Fruit fly (Drosophila melanogaster) whole organism, prepupa: ENCODE measurements around the gene Cyp18a1.

ENCODE experiments used
- Blimp-1 ChIP-seq: fragments of 200-800 bp; sonication (Bioruptor generic); optimal IDR thresholded peaks from 3 replicates; lab custom pipeline; 2017; ENCODE audit warnings: missing biosample characterization, missing genetic modification characterization, mild to moderate bottlenecking, moderate library complexity, missing genetic modification reagents
- CG10631 ChIP-seq: fragments of 200-800 bp; sonication (Bioruptor generic); optimal IDR thresholded peaks from 2 replicates; lab custom pipeline; 2016; ENCODE audit warnings: missing biosample characterization, missing genetic modification characterization
- CG10669 ChIP-seq: fragments of 200-800 bp; sonication (Bioruptor generic); optimal IDR thresholded peaks from 3 replicates; lab custom pipeline; 2018; ENCODE audit warnings: missing biosample characterization, mild to moderate bottlenecking, missing genetic modification characterization, moderate library complexity
- CG11294 ChIP-seq: fragments of 200-800 bp; sonication (Bioruptor generic); IDR thresholded peaks from 2 replicates; pipeline ENCODE4 v1.3.6; 2022; ENCODE audit warnings: missing biosample characterization, missing genetic modification characterization
- CG11902 ChIP-seq: fragments of 200-800 bp; sonication (Bioruptor generic); optimal IDR thresholded peaks from 3 replicates; lab custom pipeline; 2016; ENCODE audit warnings: missing biosample characterization, missing genetic modification characterization
- CG15336 ChIP-seq: fragments of 200-800 bp; sonication (Bioruptor generic); IDR thresholded peaks from 2 replicates; pipeline ENCODE4 v1.3.6; 2022; ENCODE audit warnings: missing biosample characterization, missing genetic modification characterization
- CG3032 ChIP-seq: fragments of 200-800 bp; optimal IDR thresholded peaks from 2 replicates; lab custom pipeline; 2019; ENCODE audit warnings: missing biosample characterization, mild to moderate bottlenecking, missing genetic modification characterization, moderate library complexity
- CG31627 ChIP-seq: fragments of 200-800 bp; sonication (Bioruptor generic); optimal IDR thresholded peaks from 3 replicates; lab custom pipeline; 2016; ENCODE audit warnings: missing biosample characterization, missing genetic modification characterization
- CG3919 ChIP-seq: fragments of 200-800 bp; sonication (Bioruptor generic); optimal IDR thresholded peaks from 3 replicates; lab custom pipeline; 2016; ENCODE audit warnings: missing biosample characterization, missing genetic modification characterization
- CG6163 ChIP-seq: fragments of 200-800 bp; sonication (Bioruptor generic); IDR thresholded peaks from 3 replicates; pipeline ENCODE4 v1.3.6; 2022; ENCODE audit warnings: missing biosample characterization, missing genetic modification characterization
- CG6276 ChIP-seq: fragments of 200-800 bp; sonication (Bioruptor generic); optimal IDR thresholded peaks from 2 replicates; lab custom pipeline; 2017; ENCODE audit warnings: missing biosample characterization, mild to moderate bottlenecking, missing genetic modification characterization
- CG6792 ChIP-seq: fragments of 200-800 bp; sonication (Bioruptor generic); optimal IDR thresholded peaks from 3 replicates; lab custom pipeline; 2016; ENCODE audit warnings: missing biosample characterization, missing genetic modification characterization
- CG6808 ChIP-seq: fragments of 200-800 bp; sonication (Bioruptor generic); optimal IDR thresholded peaks from 3 replicates; lab custom pipeline; 2017; ENCODE audit warnings: missing biosample characterization, missing genetic modification characterization, mild to moderate bottlenecking, moderate library complexity, missing genetic modification reagents
- CG6854 ChIP-seq: fragments of 200-800 bp; sonication (Bioruptor generic); optimal IDR thresholded peaks from 2 replicates; lab custom pipeline; 2017; ENCODE audit warnings: missing biosample characterization, mild to moderate bottlenecking, missing genetic modification characterization
- CG8319 ChIP-seq: fragments of 200-800 bp; sonication (Bioruptor generic); optimal IDR thresholded peaks from 3 replicates; lab custom pipeline; 2016; ENCODE audit warnings: missing biosample characterization, missing genetic modification characterization
- CG8632 ChIP-seq: fragments of 200-800 bp; sonication (Bioruptor generic); optimal IDR thresholded peaks from 3 replicates; lab custom pipeline; 2016; ENCODE audit warnings: missing biosample characterization, missing genetic modification characterization
- CG9139 ChIP-seq: fragments of 200-800 bp; sonication (Bioruptor generic); optimal IDR thresholded peaks from 3 replicates; lab custom pipeline; 2017; ENCODE audit warnings: missing biosample characterization, mild to moderate bottlenecking, missing genetic modification characterization
- Eip75B ChIP-seq: fragments of 200-800 bp; sonication (Bioruptor generic); optimal IDR thresholded peaks from 3 replicates; lab custom pipeline; 2016; ENCODE audit warnings: missing biosample characterization, missing genetic modification characterization
- Eip78C ChIP-seq: fragments of 200-800 bp; sonication (Bioruptor generic); peaks from one replicate; lab custom pipeline; 2016; ENCODE audit warnings: missing biosample characterization, missing genetic modification characterization
- Eip93F ChIP-seq: fragments of 200-800 bp; sonication (Bioruptor generic); optimal IDR thresholded peaks from 2 replicates; lab custom pipeline; 2016; ENCODE audit warnings: missing biosample characterization, mild to moderate bottlenecking, missing genetic modification characterization
- Gug ChIP-seq: fragments of 200-800 bp; sonication (Bioruptor generic); IDR thresholded peaks from 2 replicates; pipeline ENCODE4 v1.3.6; 2022; ENCODE audit warnings: missing biosample characterization, missing genetic modification characterization
- Hr39 ChIP-seq: fragments of 200-800 bp; sonication (Bioruptor generic); optimal IDR thresholded peaks from 2 replicates; lab custom pipeline; 2016; ENCODE audit warnings: missing biosample characterization, missing genetic modification characterization
- Lpt ChIP-seq: fragments of 200-800 bp; sonication (Bioruptor generic); optimal IDR thresholded peaks from 3 replicates; lab custom pipeline; 2016; ENCODE audit warnings: missing biosample characterization, missing genetic modification characterization
- Met ChIP-seq: fragments of 200-800 bp; sonication (Bioruptor generic); optimal IDR thresholded peaks from 3 replicates; lab custom pipeline; 2016; ENCODE audit warnings: missing biosample characterization, missing genetic modification characterization
- OdsH ChIP-seq: fragments of 200-800 bp; sonication (Bioruptor generic); optimal IDR thresholded peaks from 3 replicates; lab custom pipeline; 2016; ENCODE audit warnings: missing biosample characterization, missing genetic modification characterization
- Smox ChIP-seq: fragments of 200-800 bp; sonication (Bioruptor generic); optimal IDR thresholded peaks from 3 replicates; lab custom pipeline; 2016; ENCODE audit warnings: missing biosample characterization, missing genetic modification characterization
- Sox102F ChIP-seq: fragments of 200-800 bp; sonication (Bioruptor generic); optimal IDR thresholded peaks from 2 replicates; lab custom pipeline; 2016; ENCODE audit warnings: missing biosample characterization, mild to moderate bottlenecking, missing genetic modification characterization
- Sox14 ChIP-seq: fragments of 200-800 bp; sonication (Bioruptor generic); optimal IDR thresholded peaks from 3 replicates; lab custom pipeline; 2016; ENCODE audit warnings: missing biosample characterization, missing genetic modification characterization
- Sox15 ChIP-seq: fragments of 200-800 bp; sonication (Bioruptor generic); optimal IDR thresholded peaks from 3 replicates; lab custom pipeline; 2016; ENCODE audit warnings: missing biosample characterization, missing genetic modification characterization
- acj6 ChIP-seq: fragments of 200-800 bp; sonication (Bioruptor generic); optimal IDR thresholded peaks from 3 replicates; lab custom pipeline; 2016; ENCODE audit warnings: missing biosample characterization, missing genetic modification characterization
- cyc ChIP-seq: fragments of 200-800 bp; sonication (Bioruptor generic); optimal IDR thresholded peaks from 3 replicates; lab custom pipeline; 2016; ENCODE audit warnings: missing biosample characterization, missing genetic modification characterization
- dac ChIP-seq: fragments of 200-800 bp; sonication (Bioruptor generic); optimal IDR thresholded peaks from 2 replicates; lab custom pipeline; 2017; ENCODE audit warnings: missing biosample characterization, mild to moderate bottlenecking, missing genetic modification characterization
- dsx ChIP-seq: fragments of 200-800 bp; optimal IDR thresholded peaks from 3 replicates; lab custom pipeline; 2019; ENCODE audit warnings: missing biosample characterization, mild to moderate bottlenecking, missing genetic modification characterization, moderate library complexity; ENCODE audit not compliant: poor library complexity, severe bottlenecking
- eg ChIP-seq: fragments of 200-800 bp; sonication (Bioruptor generic); IDR thresholded peaks from 3 replicates; pipeline ENCODE4 v1.3.6; 2022; ENCODE audit warnings: missing biosample characterization, missing genetic modification characterization
- esn ChIP-seq: fragments of 200-800 bp; sonication (Bioruptor generic); optimal IDR thresholded peaks from 2 replicates; lab custom pipeline; 2016; ENCODE audit warnings: missing biosample characterization, mild to moderate bottlenecking, missing genetic modification characterization, moderate library complexity
- fd59A ChIP-seq: fragments of 200-800 bp; sonication (Bioruptor generic); optimal IDR thresholded peaks from 2 replicates; lab custom pipeline; 2017; ENCODE audit warnings: missing biosample characterization, mild to moderate bottlenecking, missing genetic modification characterization, missing genetic modification reagents
- fd85E ChIP-seq: fragments of 200-800 bp; sonication (Bioruptor generic); optimal IDR thresholded peaks from 3 replicates; lab custom pipeline; 2016; ENCODE audit warnings: missing biosample characterization, missing genetic modification characterization
- fkh ChIP-seq: fragments of 200-800 bp; sonication (Bioruptor generic); optimal IDR thresholded peaks from 3 replicates; lab custom pipeline; 2017; ENCODE audit warnings: missing biosample characterization, mild to moderate bottlenecking, missing genetic modification characterization, moderate library complexity
- lz ChIP-seq: fragments of 200-800 bp; sonication (Bioruptor generic); optimal IDR thresholded peaks from 3 replicates; lab custom pipeline; 2016; ENCODE audit warnings: missing biosample characterization, missing genetic modification characterization
- net ChIP-seq: fragments of 200-800 bp; sonication (Bioruptor generic); optimal IDR thresholded peaks from 3 replicates; lab custom pipeline; 2016; ENCODE audit warnings: missing biosample characterization, missing genetic modification characterization
- pdm3 ChIP-seq: fragments of 200-800 bp; sonication (Bioruptor generic); optimal IDR thresholded peaks from 3 replicates; lab custom pipeline; 2016; ENCODE audit warnings: missing biosample characterization, missing genetic modification characterization
- salr ChIP-seq, 2 experiments: fragments of 200-800 bp; sonication (Bioruptor generic); optimal IDR thresholded peaks; 3 replicates each; lab custom pipeline; 2016 to 2018; ENCODE audit warnings: missing biosample characterization in 2 of 2, missing genetic modification characterization in 2 of 2, mild to moderate bottlenecking in 1 of 2
- spab ChIP-seq: fragments of 200-800 bp; sonication (Bioruptor generic); optimal IDR thresholded peaks from 2 replicates; lab custom pipeline; 2017; ENCODE audit warnings: missing biosample characterization, mild to moderate bottlenecking, missing genetic modification characterization, missing genetic modification reagents
- ss ChIP-seq, 2 experiments: fragments of 200-800 bp; sonication (Bioruptor generic); optimal IDR thresholded peaks; 2 replicates in 1 of 2; 3 replicates in 1 of 2; lab custom pipeline; 2017 to 2018; ENCODE audit warnings: mild to moderate bottlenecking in 2 of 2, missing biosample characterization in 2 of 2, missing genetic modification characterization in 2 of 2, moderate library complexity in 1 of 2
- svp ChIP-seq: fragments of 200-800 bp; sonication (Bioruptor generic); peaks from one replicate; lab custom pipeline; 2016; ENCODE audit warnings: missing biosample characterization, missing genetic modification characterization
- vri ChIP-seq: fragments of 200-800 bp; sonication (Bioruptor generic); optimal IDR thresholded peaks from 3 replicates; lab custom pipeline; 2016; ENCODE audit warnings: missing biosample characterization, mild to moderate bottlenecking, missing genetic modification characterization

The Cyp18a1 gene

dm6 chrX:18646855-18647699, 45.8 kb downstream of the Cyp18a1 start, which contains the start of gene Rip11 (continued):
- TF ChIP-seq CG10631 (GFP tag; lab: Kevin White, UChicago) = no peak
- peak in 1 of 2 experiments; percentile 32 for TF ChIP-seq salr (GFP tag; optimal IDR thresholded peaks at IDR 0.05; lab: Kevin White, UChicago)
- peak; percentile 59 for TF ChIP-seq fd85E (GFP tag; lab: Kevin White, UChicago)
- peak; percentile 53 for TF ChIP-seq fd59A (GFP tag; lab: Kevin White, UChicago)
- no peak for TF ChIP-seq CG8319 (GFP tag; lab: Kevin White, UChicago)
- TF ChIP-seq pdm3 (GFP tag; lab: Kevin White, UChicago) = peak; percentile 77
- peak; percentile 86 for TF ChIP-seq Eip75B
- TF ChIP-seq lz (GFP tag; lab: Kevin White, UChicago) = peak; percentile 68
- peak; percentile 93 for TF ChIP-seq eg (GFP tag; lab: Robert Waterston, UW)
- TF ChIP-seq CG6163 (GFP tag; lab: Robert Waterston, UW) = peak; percentile 89

DNA sequence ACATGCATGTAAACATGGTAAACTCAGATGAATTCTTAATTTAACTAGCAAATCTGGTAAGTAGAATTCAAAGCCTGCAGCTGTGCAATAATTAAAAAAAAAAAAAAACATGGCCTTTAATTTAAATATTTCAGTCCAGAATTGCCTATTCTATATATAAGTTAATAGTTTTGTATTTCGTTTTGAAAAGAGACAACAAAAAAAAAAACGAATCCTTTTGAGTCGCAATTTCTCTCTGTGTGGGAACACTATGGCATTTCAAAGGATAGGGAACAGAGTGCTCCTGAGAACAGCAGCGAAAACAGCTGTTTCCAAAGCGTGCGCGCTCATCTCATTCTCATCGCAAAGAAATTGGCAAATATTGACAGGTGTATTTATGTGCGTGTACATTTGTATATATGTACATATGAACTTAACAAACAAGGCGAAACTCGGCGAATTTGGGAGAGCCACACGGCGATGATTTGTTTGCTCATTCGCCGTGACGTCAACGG, 47.1 kb downstream of the Cyp18a1 start:
- peak; percentile 44 for TF ChIP-seq Lpt
- peak; percentile 64 for TF ChIP-seq net (GFP tag; lab: Kevin White, UChicago)
- TF ChIP-seq eg (GFP tag; lab: Robert Waterston, UW) = peak; percentile 69
- TF ChIP-seq Eip93F (GFP tag; lab: Kevin White, UChicago) = no peak
- TF ChIP-seq Eip78C (GFP tag; lab: Kevin White, UChicago) = peak; percentile 87
- peak; percentile 73 for TF ChIP-seq CG6276 (GFP tag; lab: Kevin White, UChicago)
- peak; percentile 75 for TF ChIP-seq CG31627
- no peak for TF ChIP-seq CG11294
- peak; percentile 32 for TF ChIP-seq dsx (GFP tag; lab: Kevin White, UChicago)
- peak; percentile 86 for TF ChIP-seq fkh
- peak; percentile 75 for TF ChIP-seq Sox102F (GFP tag; lab: Kevin White, UChicago)
- TF ChIP-seq CG3032 (tag; lab: Kevin White, UChicago) = peak; percentile 52
- peak; percentile 69 for TF ChIP-seq vri (GFP tag; lab: Kevin White, UChicago)
- peak; percentile 73 for TF ChIP-seq cyc (GFP tag; lab: Kevin White, UChicago)
- TF ChIP-seq pdm3 (GFP tag; lab: Kevin White, UChicago) = peak; percentile 73
- TF ChIP-seq Sox14 (GFP tag; lab: Kevin White, UChicago) = peak; percentile 62
- peak; percentile 72; the same call in 2 of the 3 replicates for TF ChIP-seq CG6163 (GFP tag; lab: Robert Waterston, UW)
- peak; percentile 43 for TF ChIP-seq spab (GFP tag; lab: Kevin White, UChicago)
- peak; percentile 25 to 42 for TF ChIP-seq ss (GFP tag; optimal IDR thresholded peaks at IDR 0.05; lab: Kevin White, UChicago)
- TF ChIP-seq CG15336 (GFP tag; lab: Robert Waterston, UW) = peak; percentile 79
- peak; percentile 72 for TF ChIP-seq CG3919 (GFP tag; lab: Kevin White, UChicago)
- TF ChIP-seq Eip75B = peak; percentile 70
- TF ChIP-seq CG8319 (GFP tag; lab: Kevin White, UChicago) = peak; percentile 53
- peak; percentile 60 for TF ChIP-seq CG10669
- peak in 1 of 2 experiments; percentile 71 for TF ChIP-seq salr (GFP tag; optimal IDR thresholded peaks at IDR 0.05; lab: Kevin White, UChicago)
- TF ChIP-seq Met (GFP tag; lab: Kevin White, UChicago) = peak; percentile 80
- TF ChIP-seq CG9139 (GFP tag; lab: Kevin White, UChicago) = no peak
- peak; percentile 50 for TF ChIP-seq Sox15 (GFP tag; lab: Kevin White, UChicago)
- TF ChIP-seq Smox (GFP tag; lab: Kevin White, UChicago) = peak; percentile 80
- TF ChIP-seq CG6854 (GFP tag; lab: Kevin White, UChicago) = peak; percentile 20
- TF ChIP-seq acj6 = peak; percentile 69
- peak; percentile 76 for TF ChIP-seq OdsH (GFP tag; lab: Kevin White, UChicago)
- TF ChIP-seq svp = peak; percentile 81
- peak; percentile 31 for TF ChIP-seq Blimp-1 (GFP tag; lab: Kevin White, UChicago)
- peak; percentile 47; the same call in 1 of the 2 replicates for TF ChIP-seq Gug (GFP tag; lab: Robert Waterston, UW)
- peak; percentile 57 for TF ChIP-seq dac
- TF ChIP-seq esn (GFP tag; lab: Kevin White, UChicago) = peak; percentile 81
- TF ChIP-seq Hr39 (GFP tag; lab: Kevin White, UChicago) = peak; percentile 75
- TF ChIP-seq fd85E (GFP tag; lab: Kevin White, UChicago) = no peak
- peak; percentile 59 for TF ChIP-seq CG6808
- TF ChIP-seq CG11902 (GFP tag; lab: Kevin White, UChicago) = peak; percentile 19
- peak; percentile 70 for TF ChIP-seq CG8632 (GFP tag; lab: Kevin White, UChicago)
- peak; percentile 72 for TF ChIP-seq CG6792 (GFP tag; lab: Kevin White, UChicago)
